Fruit fly (Drosophila melanogaster) S2 (cell line): ENCODE measurements around the gene rumi.

Experiments
- CG8478 ChIP-seq: fragments of >200 bp; optimal IDR thresholded peaks from 2 replicates; lab custom pipeline; 2018
- CTCF ChIP-seq, 2 experiments: fragments of >200 bp; optimal IDR thresholded peaks; 2 replicates each; lab custom pipeline; 2018

Gene rumi

DNA sequence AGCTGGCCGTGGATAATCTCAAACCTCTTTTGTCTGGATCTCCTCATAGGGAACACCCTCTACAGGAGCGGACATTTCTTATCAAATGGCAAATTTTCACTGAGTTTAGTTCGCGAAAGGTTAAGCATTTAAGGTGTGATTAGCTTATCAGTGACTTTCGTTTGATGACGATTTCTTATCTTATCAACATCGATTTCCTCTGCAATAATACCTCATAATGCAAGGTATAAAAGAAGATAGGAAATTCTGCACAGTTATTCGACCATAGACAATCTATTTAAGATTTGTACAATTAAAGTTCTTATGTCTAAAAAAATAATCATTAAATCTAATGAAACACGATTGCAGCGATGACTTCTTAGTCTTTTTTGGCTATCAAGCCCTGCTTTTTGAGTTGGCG is 16.6 kb downstream of the rumi start, which contains the start of gene Takl2:
Gene Takl2, minus strand, starts transcription at position 101 of the 400 bp plus-strand sequence.
- no peak for TF ChIP-seq CG8478
- TF ChIP-seq CTCF (optimal IDR thresholded peaks at IDR 0.05; lab: Kevin White, UChicago): no peak

DNA sequence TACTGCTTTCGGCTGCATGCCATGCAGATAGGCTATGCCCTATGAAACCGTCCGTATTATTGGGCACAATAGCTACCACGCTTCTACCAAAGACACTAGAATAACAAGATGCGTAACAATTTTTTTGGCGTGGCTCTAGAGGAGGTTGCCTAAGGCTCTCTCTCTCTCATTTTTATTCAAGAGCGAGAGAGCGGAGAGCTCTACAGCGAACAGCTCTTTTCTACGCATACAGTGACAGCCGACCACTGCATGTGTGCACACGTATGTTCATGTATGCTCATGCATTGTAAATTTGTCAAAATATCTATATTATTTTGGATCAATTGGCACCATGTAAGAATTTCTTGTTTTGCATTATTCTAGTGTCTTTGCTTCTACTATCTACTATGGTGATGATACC is 17.4 kb downstream of the rumi start:
- TF ChIP-seq CG8478 (no peak), CTCF (optimal IDR thresholded peaks at IDR 0.05; lab: Kevin White, UChicago) (no peak)

dm6 chr3R:22727857-22728256 is 22.5 kb downstream of the rumi start:
- TF ChIP-seq CTCF (optimal IDR thresholded peaks at IDR 0.05; lab: Kevin White, UChicago): no peak
- TF ChIP-seq CG8478: no peak

dm6 chr3R:22727456-22727833 is 23.0 kb downstream of the rumi start:
- no peak for TF ChIP-seq CTCF (optimal IDR thresholded peaks at IDR 0.05; lab: Kevin White, UChicago)
- no peak for TF ChIP-seq CG8478

dm6 chr3R:22726771-22727455 is 23.5 kb downstream of the rumi start, which contains the start of gene CG45049:
Gene CG45049 (plus strand): TSS chr3R:22726967.
- no peak for TF ChIP-seq CG8478
- TF ChIP-seq CTCF (optimal IDR thresholded peaks at IDR 0.05; lab: Kevin White, UChicago): no peak

DNA sequence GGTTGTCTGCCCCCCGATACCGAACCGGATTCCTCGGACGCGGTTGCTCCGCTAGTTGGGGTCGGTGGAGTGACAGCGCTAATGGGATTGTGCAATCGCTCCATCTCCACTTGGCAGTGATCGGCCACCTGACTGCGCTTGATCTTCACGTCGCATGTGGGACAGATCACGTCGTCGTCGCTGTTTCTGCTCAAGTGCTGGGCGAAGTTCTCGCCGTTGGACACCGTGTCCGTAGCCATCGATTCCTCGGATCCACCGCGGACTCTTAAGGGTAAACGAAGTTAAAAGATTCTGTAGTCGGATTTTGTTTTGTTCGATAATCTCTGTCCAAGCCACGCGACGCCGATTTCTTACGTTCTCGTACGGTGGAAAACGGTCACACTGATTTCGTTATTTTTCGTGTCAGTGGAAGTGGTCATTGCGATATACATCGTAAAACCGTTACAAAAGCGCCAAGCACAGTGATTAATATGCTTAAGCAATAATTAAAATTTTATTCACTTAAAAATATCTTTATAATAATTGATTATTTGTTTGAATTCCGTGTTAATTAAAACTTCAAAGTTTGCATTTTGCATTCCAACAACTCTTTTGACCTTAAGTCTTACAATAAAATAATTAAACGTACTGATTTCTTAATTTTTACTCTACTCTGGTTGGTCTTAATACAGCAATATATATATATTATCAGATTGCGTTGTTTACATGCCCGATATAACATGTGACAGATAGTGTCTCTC is 24.2 kb downstream of the rumi start, which contains the start of gene RNF220:
Gene RNF220, minus strand, starts transcription at position 384 of the 740 bp plus-strand sequence.
- TF ChIP-seq CG8478 (no peak), CTCF (optimal IDR thresholded peaks at IDR 0.05; lab: Kevin White, UChicago) (peak; percentile 2 to 34)

dm6 chr3R:22724149-22724973 is 26.0 kb downstream of the rumi start, which contains the start of gene Irp-1A:
Gene Irp-1A (minus strand): TSS chr3R:22724587.
- TF ChIP-seq CG8478 (no peak), CTCF (optimal IDR thresholded peaks at IDR 0.05; lab: Kevin White, UChicago) (no peak)

dm6 chr3R:22720808-22721306 is 29.5 kb downstream of the rumi start, which contains the start of gene wge:
Gene wge (minus strand): TSS chr3R:22721150.
- TF ChIP-seq CG8478 (no peak), CTCF (optimal IDR thresholded peaks at IDR 0.05; lab: Kevin White, UChicago) (peak in 1 of 2 experiments; percentile 21)

dm6 chr3R:22719607-22719949 is 30.8 kb downstream of the rumi start:
- TF ChIP-seq CG8478: no peak
- no peak for TF ChIP-seq CTCF (optimal IDR thresholded peaks at IDR 0.05; lab: Kevin White, UChicago)

- TF ChIP-seq CTCF (optimal IDR thresholded peaks at IDR 0.05; lab: Kevin White, UChicago) (no peak), CG8478 (no peak)
Measured at dm6 chr3R:22718937-22719606, 31.3 kb downstream of the rumi start.

dm6 chr3R:22718401-22718800 is 32.0 kb downstream of the rumi start:
- TF ChIP-seq CG8478 (no peak), CTCF (optimal IDR thresholded peaks at IDR 0.05; lab: Kevin White, UChicago) (no peak)

DNA sequence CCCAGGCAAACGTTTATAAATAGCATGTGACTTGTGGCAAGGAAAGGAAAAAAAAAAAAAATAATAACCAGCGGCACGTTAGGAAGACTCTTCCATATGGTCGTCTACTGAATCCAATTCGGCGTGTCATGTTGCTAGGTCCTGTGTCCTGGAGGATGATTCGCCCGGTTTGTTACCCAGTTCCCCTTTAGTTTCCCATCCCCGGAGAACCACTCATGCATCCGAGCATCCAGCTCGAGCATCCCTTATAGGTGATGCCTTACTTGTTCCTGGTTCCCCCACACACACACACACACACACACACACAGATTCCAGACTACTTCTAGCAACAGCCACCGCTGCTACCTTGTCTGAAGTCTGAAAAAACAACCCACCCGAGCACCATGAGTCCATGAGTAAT is 32.5 kb downstream of the rumi start:
- no peak for TF ChIP-seq CTCF (optimal IDR thresholded peaks at IDR 0.05; lab: Kevin White, UChicago)
- no peak for TF ChIP-seq CG8478

- no peak for TF ChIP-seq CG8478
- no peak for TF ChIP-seq CTCF (optimal IDR thresholded peaks at IDR 0.05; lab: Kevin White, UChicago)
Measured at dm6 chr3R:22710662-22711061, 39.7 kb downstream of the rumi start, which contains the start of gene CG4907. Gene CG4907 (minus strand): TSS chr3R:22710762.

DNA sequence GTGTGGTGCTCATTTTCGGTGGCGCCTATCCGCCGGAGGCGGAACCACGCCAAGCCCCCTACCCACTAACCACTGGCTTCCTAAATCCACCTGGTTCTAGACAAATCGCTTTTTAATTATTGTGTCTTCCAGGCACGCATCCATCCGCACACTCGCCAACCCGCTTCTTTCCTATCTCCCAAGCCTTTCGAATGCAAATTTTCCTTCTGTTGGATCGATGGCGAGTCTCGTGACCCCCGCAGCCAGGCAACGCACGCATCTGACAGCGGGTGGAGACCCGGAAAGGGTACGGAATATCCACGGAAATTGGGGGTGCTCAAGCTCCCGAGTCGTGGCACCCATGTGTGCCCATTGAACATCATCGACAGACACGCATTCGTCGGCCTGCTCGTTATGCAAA is 43.2 kb downstream of the rumi start, which contains the start of gene CG13842:
Gene CG13842, minus strand, starts transcription at position 101 of the 400 bp plus-strand sequence.
- TF ChIP-seq CG8478: no peak
- no peak for TF ChIP-seq CTCF (optimal IDR thresholded peaks at IDR 0.05; lab: Kevin White, UChicago)
